ENCODE assay signal across 3 worm cellular contexts in genomic region chrII:13451321-13451720, ce11.
TF ChIP-seq lines count a peak whose summit lies in the region.

No protein-coding gene starts in this region.

TF ChIP-seq in whole organism, L4 larva, 104 proteins besides CTCF, POLR2A, EP300 and RAD21:
- TF ChIP-seq ctbp-1 (GFP tag; IDR thresholded peaks at IDR 0.05; lab: Robert Waterston, UW) (no peak), aly-2 (tag; optimal IDR thresholded peaks at IDR 0.05; lab: Kevin White, UChicago) (no peak), lin-1 (GFP tag; IDR thresholded peaks at IDR 0.05; lab: Robert Waterston, UW) (no peak), set-16 (GFP tag; IDR thresholded peaks at IDR 0.05; lab: Robert Waterston, UW) (peak; percentile 92), egl-43 (GFP tag; IDR thresholded peaks at IDR 0.05; lab: Robert Waterston, UW) (0 out of 2 replicates have a peak, but pooled peaks have one; percentile 7), rbr-2 (tag; optimal IDR thresholded peaks at IDR 0.05; lab: Kevin White, UChicago) (no peak)

TF ChIP-seq in whole organism, late embryonic, 69 proteins besides CTCF, POLR2A, EP300 and RAD21:
- TF ChIP-seq fax-1 (tag; optimal IDR thresholded peaks at IDR 0.05; lab: Kevin White, UChicago) (no peak), elt-4 (tag; optimal IDR thresholded peaks at IDR 0.05; lab: Kevin White, UChicago) (peak; percentile 30)

TF ChIP-seq in whole organism, young adult, 124 proteins besides CTCF, POLR2A, EP300 and RAD21:
- no peak for TF ChIP-seq F55B11.4 (tag; optimal IDR thresholded peaks at IDR 0.05; lab: Kevin White, UChicago; ENCODE audit: borderline replicate concordance, insufficient read depth)
- TF ChIP-seq ceh-79 (tag; optimal IDR thresholded peaks at IDR 0.05; lab: Kevin White, UChicago), result no peak
- peak; percentile 75; the same call in 1 of the 2 replicates for TF ChIP-seq egrh-3 (GFP tag; IDR thresholded peaks at IDR 0.05; lab: Robert Waterston, UW)
- no peak for TF ChIP-seq egl-44 (GFP tag; IDR thresholded peaks at IDR 0.05; lab: Robert Waterston, UW)
- TF ChIP-seq Y53G8AR.9 (GFP tag; conservative IDR thresholded peaks at IDR 0.05; lab: Robert Waterston, UW), result no peak
- no peak for TF ChIP-seq lir-1 (GFP tag; conservative IDR thresholded peaks at IDR 0.05; lab: Robert Waterston, UW)
- no peak for TF ChIP-seq ccch-3 (GFP tag; optimal IDR thresholded peaks at IDR 0.05; lab: Kevin White, UChicago)
- peak; percentile 88 for TF ChIP-seq zfh-2 (GFP tag; conservative IDR thresholded peaks at IDR 0.05; lab: Robert Waterston, UW)
TF ChIP-seq in whole organism, young adult: peak in this region for 2.
